Worm (Caenorhabditis elegans) whole organism, mixed stage, embryonic: Measurements from ENCODE around the gene srt-30.

Source experiments
- bed-3 ChIP-seq: fragments of 200-800 bp; sonication (Bioruptor generic); optimal IDR thresholded peaks from 3 replicates; lab custom pipeline; 2018; ENCODE audit warnings: mild to moderate bottlenecking, missing genetic modification characterization, moderate library complexity, missing compliant biosample characterization
- ces-1 ChIP-seq: fragments of 150-350 bp; optimal IDR thresholded peaks from 2 replicates; lab custom pipeline; 2014; ENCODE audit warnings: missing biosample characterization, missing genetic modification reagents, missing genetic modification characterization
- elt-3 ChIP-seq: fragments of 150-350 bp; optimal IDR thresholded peaks from 2 replicates; lab custom pipeline; 2014; ENCODE audit warnings: missing biosample characterization, missing genetic modification characterization
- ham-2 ChIP-seq: fragments of 200-800 bp; sonication (Bioruptor generic); optimal IDR thresholded peaks from 2 replicates; lab custom pipeline; 2018; ENCODE audit warnings: mild to moderate bottlenecking, missing genetic modification characterization, missing compliant biosample characterization
- lin-13 ChIP-seq: fragments of 150-350 bp; optimal IDR thresholded peaks from 2 replicates; lab custom pipeline; 2014; ENCODE audit warnings: missing biosample characterization, missing genetic modification characterization
- lsy-2 ChIP-seq: fragments of 150-350 bp; optimal IDR thresholded peaks from 2 replicates; lab custom pipeline; 2014; ENCODE audit warnings: missing biosample characterization, missing genetic modification characterization
- mep-1 ChIP-seq: fragments of 150-350 bp; optimal IDR thresholded peaks from 2 replicates; lab custom pipeline; 2017; ENCODE audit warnings: missing biosample characterization, missing genetic modification reagents, missing genetic modification characterization, inconsistent platforms
- nhr-2 ChIP-seq: fragments of 150-350 bp; optimal IDR thresholded peaks from 2 replicates; lab custom pipeline; 2014; ENCODE audit warnings: missing biosample characterization, missing genetic modification characterization
- nhr-237 ChIP-seq: fragments of 150-350 bp; optimal IDR thresholded peaks from 2 replicates; lab custom pipeline; 2014; ENCODE audit warnings: missing biosample characterization, missing genetic modification characterization
- ztf-11 ChIP-seq: fragments of 150-350 bp; optimal IDR thresholded peaks from 2 replicates; lab custom pipeline; 2014; ENCODE audit warnings: missing biosample characterization, missing genetic modification characterization

- TF ChIP-seq mep-1 (tag; lab: Kevin White, UChicago): no peak
- TF ChIP-seq lin-13: no peak
- no peak for TF ChIP-seq ztf-11 (tag; lab: Kevin White, UChicago)
- TF ChIP-seq ces-1: no peak
- no peak for TF ChIP-seq nhr-2 (tag; lab: Kevin White, UChicago)
- no peak for TF ChIP-seq nhr-237 (tag; lab: Kevin White, UChicago)
- no peak for TF ChIP-seq lsy-2 (tag; lab: Kevin White, UChicago)
- TF ChIP-seq bed-3 (GFP tag; lab: Kevin White, UChicago): no peak
- no peak for TF ChIP-seq elt-3 (tag; lab: Kevin White, UChicago)
- no peak for TF ChIP-seq ham-2
Observed at ce11 chrV:3807846-3808245, 7.6 kb upstream of the srt-30 start.
